Worm (Caenorhabditis elegans): Measurements from ENCODE around the gene spp-27.

ce11 chrV:6516491-6517304 lies 40.2 kb downstream of the spp-27 start, which contains the start of gene mdh-1:
- TF ChIP-seq efl-3 (GFP tag; optimal IDR thresholded peaks at IDR 0.05) (no peak), nhr-12 (tag; optimal IDR thresholded peaks at IDR 0.05) (no peak), nhr-28 (tag; optimal IDR thresholded peaks at IDR 0.05) (no peak), skn-1 (tag; optimal IDR thresholded peaks at IDR 0.05) (no peak)

Data from whole organism, L1 larva.